Worm (Caenorhabditis elegans) whole organism, L3 larva: ENCODE data around the gene T01B6.1.

Experiments used
- ZK546.5 ChIP-seq: sonication (generic microtip); optimal IDR thresholded peaks from 2 replicates; lab custom pipeline; 2017; ENCODE audit warnings: missing biosample characterization, missing genetic modification characterization
- aly-2 ChIP-seq: fragments of 150-350 bp; optimal IDR thresholded peaks from 2 replicates; lab custom pipeline; 2014; ENCODE audit warnings: missing biosample characterization, missing genetic modification characterization
- ama-1 ChIP-seq: fragments of 150-350 bp; optimal IDR thresholded peaks from 2 replicates; lab custom pipeline; 2018
- ceh-28 ChIP-seq: fragments of 150-350 bp; optimal IDR thresholded peaks from 2 replicates; lab custom pipeline; 2014; ENCODE audit warnings: missing biosample characterization, missing genetic modification reagents, missing genetic modification characterization
- ceh-9 ChIP-seq: sonication (generic microtip); optimal IDR thresholded peaks from 2 replicates; lab custom pipeline; 2018; ENCODE audit warnings: missing biosample characterization, missing genetic modification characterization
- egl-27 ChIP-seq: sonication (generic microtip); optimal IDR thresholded peaks from 4 replicates; lab custom pipeline; 2017; ENCODE audit warnings: missing biosample characterization, missing genetic modification reagents, missing genetic modification characterization
- egl-5 ChIP-seq: fragments of 150-350 bp; optimal IDR thresholded peaks from 2 replicates; lab custom pipeline; 2017; ENCODE audit warnings: missing biosample characterization, missing genetic modification reagents, missing genetic modification characterization, inconsistent platforms
- elt-1 ChIP-seq: fragments of 150-350 bp; optimal IDR thresholded peaks from 2 replicates; lab custom pipeline; 2014; ENCODE audit warnings: missing biosample characterization, missing genetic modification characterization
- elt-2 ChIP-seq: sonication (generic microtip); optimal IDR thresholded peaks from 2 replicates; lab custom pipeline; 2016; ENCODE audit warnings: missing genetic modification reagents, mild to moderate bottlenecking, missing genetic modification characterization, missing compliant biosample characterization
- elt-3 ChIP-seq, 3 experiments: fragments of 150-350 bp in 1 of 3; sonication (generic microtip) in 2 of 3; optimal IDR thresholded peaks; 2 replicates in 2 of 3; 4 replicates in 1 of 3; lab custom pipeline; 2014 to 2017; ENCODE audit warnings: missing biosample characterization in 3 of 3, missing genetic modification characterization in 3 of 3
- eor-1 ChIP-seq, 2 experiments: fragments of 150-350 bp; optimal IDR thresholded peaks; 2 replicates each; lab custom pipeline; 2014 to 2018; ENCODE audit warnings: missing biosample characterization in 2 of 2, missing genetic modification characterization in 2 of 2
- fkh-10 ChIP-seq: sonication (generic microtip); optimal IDR thresholded peaks from 2 replicates; lab custom pipeline; 2017; ENCODE audit warnings: missing biosample characterization, missing genetic modification reagents, missing genetic modification characterization
- fos-1 ChIP-seq: fragments of 150-350 bp; optimal IDR thresholded peaks from 2 replicates; lab custom pipeline; 2014; ENCODE audit warnings: missing biosample characterization, missing genetic modification characterization
- hmg-11 ChIP-seq: sonication (generic microtip); optimal IDR thresholded peaks from 2 replicates; lab custom pipeline; 2016; ENCODE audit warnings: missing genetic modification characterization, missing compliant biosample characterization
- jun-1 ChIP-seq: fragments of 150-350 bp; optimal IDR thresholded peaks from 2 replicates; lab custom pipeline; 2014; ENCODE audit warnings: missing biosample characterization, missing genetic modification reagents, missing genetic modification characterization
- lin-39 ChIP-seq: fragments of 150-350 bp; optimal IDR thresholded peaks from 2 replicates; lab custom pipeline; 2018; ENCODE audit warnings: missing biosample characterization, missing genetic modification reagents, missing genetic modification characterization
- lsy-12 ChIP-seq: sonication (generic microtip); optimal IDR thresholded peaks from 2 replicates; lab custom pipeline; 2016; ENCODE audit warnings: mild to moderate bottlenecking, missing genetic modification characterization, missing compliant biosample characterization
- mdl-1 ChIP-seq: fragments of 150-350 bp; optimal IDR thresholded peaks from 2 replicates; lab custom pipeline; 2014; ENCODE audit warnings: missing biosample characterization, missing genetic modification characterization
- mml-1 ChIP-seq: fragments of 150-350 bp; sonication (generic microtip); optimal IDR thresholded peaks from 3 replicates; lab custom pipeline; 2014; ENCODE audit warnings: missing biosample characterization, missing genetic modification characterization
- nfya-1 ChIP-seq: sonication (generic microtip); optimal IDR thresholded peaks from 2 replicates; lab custom pipeline; 2017; ENCODE audit warnings: missing genetic modification characterization, mild to moderate bottlenecking, missing compliant biosample characterization, antibody characterized with exemption, moderate library complexity; ENCODE audit not compliant: insufficient read depth
- nhr-11 ChIP-seq: fragments of 150-350 bp; optimal IDR thresholded peaks from 2 replicates; lab custom pipeline; 2014; ENCODE audit warnings: missing biosample characterization, missing genetic modification characterization
- nhr-23 ChIP-seq: fragments of 150-350 bp; optimal IDR thresholded peaks from 2 replicates; lab custom pipeline; 2014; ENCODE audit warnings: missing biosample characterization, missing genetic modification reagents, missing genetic modification characterization
- nhr-25 ChIP-seq: sonication (generic microtip); optimal IDR thresholded peaks from 2 replicates; lab custom pipeline; 2017; ENCODE audit warnings: missing biosample characterization, missing genetic modification characterization
- nhr-28 ChIP-seq: fragments of 150-350 bp; optimal IDR thresholded peaks from 2 replicates; lab custom pipeline; 2014; ENCODE audit warnings: missing biosample characterization, missing genetic modification characterization
- nhr-43 ChIP-seq: sonication (generic microtip); optimal IDR thresholded peaks from 2 replicates; lab custom pipeline; 2016; ENCODE audit warnings: mild to moderate bottlenecking, missing genetic modification characterization, missing compliant biosample characterization; ENCODE audit not compliant: poor library complexity, severe bottlenecking
- nhr-67 ChIP-seq: fragments of 150-350 bp; optimal IDR thresholded peaks from 2 replicates; lab custom pipeline; 2014; ENCODE audit warnings: missing biosample characterization, missing genetic modification characterization
- nhr-76 ChIP-seq: fragments of 150-350 bp; sonication (generic microtip); optimal IDR thresholded peaks from 5 replicates; lab custom pipeline; 2014; ENCODE audit warnings: missing biosample characterization, missing genetic modification characterization
- nhr-77 ChIP-seq: fragments of 150-350 bp; optimal IDR thresholded peaks from 2 replicates; lab custom pipeline; 2014; ENCODE audit warnings: missing biosample characterization, missing genetic modification characterization
- pha-4 ChIP-seq: fragments of 150-350 bp; optimal IDR thresholded peaks from 2 replicates; lab custom pipeline; 2014; ENCODE audit warnings: missing biosample characterization, missing genetic modification reagents, missing genetic modification characterization
- pqm-1 ChIP-seq: fragments of 150-350 bp; optimal IDR thresholded peaks from 2 replicates; lab custom pipeline; 2017; ENCODE audit warnings: missing biosample characterization, missing genetic modification characterization, inconsistent platforms
- skn-1 ChIP-seq: fragments of 150-350 bp; optimal IDR thresholded peaks from 2 replicates; lab custom pipeline; 2014; ENCODE audit warnings: missing biosample characterization, missing genetic modification characterization
- tbx-2 ChIP-seq: sonication (generic microtip); optimal IDR thresholded peaks from 2 replicates; lab custom pipeline; 2016; ENCODE audit warnings: mild to moderate bottlenecking, missing genetic modification characterization, missing compliant biosample characterization
- zag-1 ChIP-seq: fragments of 150-350 bp; optimal IDR thresholded peaks from 2 replicates; lab custom pipeline; 2014; ENCODE audit warnings: missing biosample characterization, missing genetic modification characterization

T01B6.1 gene

DNA sequence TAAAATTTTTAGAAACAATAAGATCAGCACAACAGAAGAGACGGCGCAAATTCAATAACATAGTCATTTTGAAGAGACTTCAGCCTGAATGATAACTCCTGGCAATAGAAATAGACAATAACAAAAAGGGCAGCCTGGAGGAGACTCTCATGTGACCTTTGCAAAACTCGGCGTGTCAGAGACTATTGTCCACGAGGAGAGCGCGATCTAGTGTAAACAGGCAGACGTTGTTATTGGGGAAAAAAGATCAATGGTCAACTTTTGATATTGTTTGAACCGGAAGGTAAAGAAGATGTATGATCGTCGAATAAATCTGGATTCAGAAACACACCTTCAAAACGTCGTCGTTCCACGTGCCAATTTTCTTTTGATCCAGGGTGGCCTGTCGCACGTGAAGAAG lies 19.3 kb upstream of the T01B6.1 start:
- no peak for TF ChIP-seq nhr-77
- TF ChIP-seq nfya-1 (tag; lab: Kevin White, UChicago) = no peak
- TF ChIP-seq elt-1 (tag; lab: Kevin White, UChicago) = no peak
- peak; percentile 92 for TF ChIP-seq pha-4 (tag; lab: Kevin White, UChicago)
- no peak for TF ChIP-seq nhr-11
- peak; percentile 35 for TF ChIP-seq mdl-1 (tag; lab: Kevin White, UChicago)

DNA sequence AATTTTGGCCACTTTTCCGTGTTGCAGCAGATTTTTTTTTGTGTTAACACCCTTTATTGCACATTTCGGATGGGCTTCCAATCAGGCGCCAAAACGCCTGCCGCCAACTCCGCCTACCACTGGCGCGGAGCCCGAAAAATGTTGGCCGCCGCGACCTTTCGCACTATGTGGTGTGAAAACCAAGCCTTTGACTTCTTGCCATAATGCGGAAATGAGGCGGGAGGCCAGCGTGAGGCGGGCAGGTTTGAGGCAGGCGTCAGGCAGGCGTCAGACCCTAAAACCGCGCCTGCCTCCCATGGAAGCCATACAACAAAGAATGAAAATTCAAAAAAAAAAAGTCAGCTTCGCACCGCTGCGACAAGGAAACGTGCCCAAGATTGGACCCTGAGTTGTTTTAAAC lies 18.6 kb upstream of the T01B6.1 start:
- TF ChIP-seq zag-1 (tag; lab: Kevin White, UChicago) (no peak), mdl-1 (tag; lab: Kevin White, UChicago) (no peak), tbx-2 (tag; lab: Kevin White, UChicago) (no peak), pqm-1 (no peak), ceh-9 (tag; lab: Kevin White, UChicago) (no peak), lsy-12 (tag; lab: Kevin White, UChicago) (no peak), egl-5 (tag; lab: Kevin White, UChicago) (no peak), elt-1 (tag; lab: Kevin White, UChicago) (no peak), mml-1 (no peak), egl-27 (no peak), elt-2 (tag; lab: Kevin White, UChicago) (no peak), nhr-23 (no peak), fkh-10 (no peak)

DNA sequence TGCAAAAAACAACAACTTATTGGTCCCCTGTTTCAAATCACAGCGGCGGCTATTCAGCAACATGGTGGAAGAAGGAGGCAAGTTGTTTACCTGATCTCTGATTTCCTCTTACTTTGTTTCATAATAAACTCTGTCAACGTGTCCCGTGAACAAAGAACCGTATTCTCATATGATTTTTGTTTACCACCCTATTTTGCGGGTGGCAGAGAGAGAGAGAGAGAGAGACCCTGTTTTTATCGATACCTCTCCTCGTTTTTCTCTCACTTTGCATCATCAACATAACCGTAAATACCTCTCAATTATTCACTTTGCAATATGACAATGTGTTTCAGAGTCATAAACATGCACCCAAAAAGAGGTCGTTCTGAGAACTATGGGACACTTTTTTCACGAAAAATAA lies 18.0 kb upstream of the T01B6.1 start:
- TF ChIP-seq pha-4 (tag; lab: Kevin White, UChicago) (peak; percentile 73), nhr-25 (no peak)
- TF ChIP-seq, all 47 proteins: peak for 1

DNA sequence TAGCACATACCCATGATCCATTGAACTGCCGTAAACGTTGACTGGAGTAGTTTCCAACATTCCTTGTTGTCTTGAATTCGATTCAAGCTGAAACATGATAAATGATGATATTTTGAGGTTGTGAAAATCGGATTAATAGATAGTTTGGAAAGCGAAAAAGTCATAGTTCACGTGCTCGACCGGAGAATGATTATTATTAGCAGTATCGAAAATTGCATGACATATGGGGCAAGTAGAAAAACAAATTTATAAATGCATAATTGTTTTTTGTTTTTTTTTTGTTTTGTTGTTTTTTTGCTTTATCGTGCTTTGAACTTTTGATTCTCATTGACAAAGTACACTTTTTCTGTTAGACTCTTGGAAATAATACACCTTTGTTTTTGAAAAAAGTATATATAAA lies 16.2 kb upstream of the T01B6.1 start, which contains the start of gene aakg-4:
Gene aakg-4 (minus strand): TSS at position 101 of the 400 bp plus-strand sequence.
- TF ChIP-seq nhr-25 (no peak), elt-2 (tag; lab: Kevin White, UChicago) (no peak), nhr-43 (tag; lab: Kevin White, UChicago) (no peak), skn-1 (no peak), lsy-12 (tag; lab: Kevin White, UChicago) (no peak), hmg-11 (no peak), tbx-2 (tag; lab: Kevin White, UChicago) (no peak), nhr-67 (tag; lab: Kevin White, UChicago) (no peak), elt-1 (tag; lab: Kevin White, UChicago) (no peak), nfya-1 (tag; lab: Kevin White, UChicago) (no peak), nhr-76 (tag; lab: Kevin White, UChicago) (no peak), ceh-28 (tag; lab: Kevin White, UChicago) (no peak), elt-3 (tag; optimal IDR thresholded peaks at IDR 0.05; lab: Kevin White, UChicago) (no peak), mml-1 (no peak), aly-2 (tag; lab: Kevin White, UChicago) (no peak), nhr-28 (tag; lab: Kevin White, UChicago) (no peak), jun-1 (tag; lab: Kevin White, UChicago) (no peak), fos-1 (no peak), ama-1 (lab: Kevin White, UChicago) (no peak)

DNA sequence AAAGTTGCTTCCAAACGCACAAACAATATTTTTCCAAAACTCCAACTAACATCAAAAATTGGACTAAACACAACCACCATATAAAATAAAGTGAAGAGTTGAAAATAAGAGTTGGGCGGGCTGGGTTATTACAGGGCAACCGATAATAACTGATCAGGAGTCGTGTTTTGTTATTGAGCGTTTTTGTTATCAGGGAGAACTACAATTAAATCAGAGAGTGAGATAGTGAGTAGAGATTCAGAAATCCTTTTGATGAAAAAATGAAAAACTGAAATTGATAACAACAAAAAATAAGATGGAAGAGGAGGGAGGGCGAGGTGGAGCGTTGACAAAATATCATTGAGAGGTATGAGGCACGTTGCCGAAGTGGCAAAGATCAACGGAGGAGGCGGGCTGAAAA lies 14.9 kb upstream of the T01B6.1 start:
- no peak for TF ChIP-seq nhr-43 (tag; lab: Kevin White, UChicago)
- peak; percentile 17 for TF ChIP-seq pha-4 (tag; lab: Kevin White, UChicago)
- TF ChIP-seq pqm-1 = peak; percentile 81
- peak; percentile 53 for TF ChIP-seq elt-2 (tag; lab: Kevin White, UChicago)

DNA sequence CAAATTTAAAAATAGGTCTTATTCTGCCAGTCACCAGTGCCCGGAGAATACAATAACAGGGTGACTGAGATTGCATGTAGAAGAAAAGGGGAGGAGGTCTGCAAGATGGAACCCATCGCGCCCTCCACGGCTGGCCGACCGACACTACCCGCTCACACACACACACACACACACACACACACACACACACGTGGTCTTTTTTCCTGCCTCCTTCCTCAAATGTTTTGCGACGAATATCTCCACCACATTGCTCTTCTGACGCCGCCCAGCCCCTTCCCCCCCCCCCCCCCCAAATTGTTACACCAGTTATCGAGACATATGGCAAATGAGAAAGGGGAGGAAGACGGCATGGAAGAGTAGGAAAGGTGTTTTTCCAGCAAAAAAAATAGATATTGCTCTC lies 13.7 kb upstream of the T01B6.1 start:
- TF ChIP-seq lin-39 (tag; lab: Kevin White, UChicago) (peak; percentile 71), eor-1 (tag; optimal IDR thresholded peaks at IDR 0.05; lab: Kevin White, UChicago) (no peak), nfya-1 (tag; lab: Kevin White, UChicago) (peak; percentile 29), ZK546.5 (tag; lab: Kevin White, UChicago) (no peak), zag-1 (tag; lab: Kevin White, UChicago) (no peak)
